Worm (Caenorhabditis elegans) whole organism, L3 larva: ENCODE data around the gene dod-17.

ENCODE experiments used
- R02D3.7 ChIP-seq: fragments of 150-350 bp; optimal IDR thresholded peaks from 2 replicates; lab custom pipeline; 2014; ENCODE audit warnings: missing biosample characterization, missing genetic modification characterization
- fkh-10 ChIP-seq: sonication (generic microtip); optimal IDR thresholded peaks from 2 replicates; lab custom pipeline; 2017; ENCODE audit warnings: missing biosample characterization, missing genetic modification reagents, missing genetic modification characterization
- nhr-25 ChIP-seq: sonication (generic microtip); optimal IDR thresholded peaks from 2 replicates; lab custom pipeline; 2017; ENCODE audit warnings: missing biosample characterization, missing genetic modification characterization
- tbx-2 ChIP-seq: sonication (generic microtip); optimal IDR thresholded peaks from 2 replicates; lab custom pipeline; 2016; ENCODE audit warnings: mild to moderate bottlenecking, missing genetic modification characterization, missing compliant biosample characterization

ce11 chrIV:13022892-13023291 is 46.8 kb downstream of the dod-17 start:
- TF ChIP-seq tbx-2, result no peak
- TF ChIP-seq fkh-10 (GFP tag; lab: Kevin White, UChicago), result no peak
- no peak for TF ChIP-seq R02D3.7 (tag; lab: Kevin White, UChicago)
- no peak for TF ChIP-seq nhr-25 (tag; lab: Kevin White, UChicago)
